ENCODE assay signal across 3 fruit fly cellular contexts in genomic region chr3L:19670492-19670891, dm6.
TF ChIP-seq lines count a peak whose summit lies in the region.

No protein-coding gene starts in this region.

- TF ChIP-seq CTCF in whole organism, embryonic (GFP tag; optimal IDR thresholded peaks at IDR 0.05; lab: Kevin White, UChicago), result no peak

TF ChIP-seq in whole organism, embryonic, 481 proteins besides CTCF, POLR2A, EP300 and RAD21 (continues in another document):
- peak; percentile 11 for TF ChIP-seq sd (tag; optimal IDR thresholded peaks at IDR 0.05; lab: Kevin White, UChicago)
- TF ChIP-seq CG7987 (GFP tag; optimal IDR thresholded peaks at IDR 0.05; lab: Kevin White, UChicago), result no peak
- TF ChIP-seq Atf6 (GFP tag; IDR thresholded peaks at IDR 0.05; lab: Robert Waterston, UW), result no peak
- no peak for TF ChIP-seq CG9797 (GFP tag; optimal IDR thresholded peaks at IDR 0.05; lab: Kevin White, UChicago)
- no peak for TF ChIP-seq pan (optimal IDR thresholded peaks at IDR 0.05; lab: Kevin White, UChicago)
- no peak for TF ChIP-seq pan (GFP tag; optimal IDR thresholded peaks at IDR 0.05 in 1 of 2, IDR thresholded peaks at IDR 0.05 in 1 of 2)
- TF ChIP-seq Max (GFP tag; optimal IDR thresholded peaks at IDR 0.05; lab: Kevin White, UChicago), result no peak
- no peak for TF ChIP-seq CG8359 (GFP tag; optimal IDR thresholded peaks at IDR 0.05; lab: Kevin White, UChicago; ENCODE audit: borderline replicate concordance)
- peak; percentile 35 for TF ChIP-seq dmrt11E (tag; optimal IDR thresholded peaks at IDR 0.05; lab: Kevin White, UChicago)
- peak; percentile 51 for TF ChIP-seq CG8388 (GFP tag; optimal IDR thresholded peaks at IDR 0.05; lab: Kevin White, UChicago)
- TF ChIP-seq nmo (GFP tag; optimal IDR thresholded peaks at IDR 0.05; lab: Kevin White, UChicago), result peak; percentile 49
- TF ChIP-seq CG3726 (GFP tag; IDR thresholded peaks at IDR 0.05; lab: Robert Waterston, UW), result no peak
- TF ChIP-seq dm (GFP tag; optimal IDR thresholded peaks at IDR 0.05; lab: Kevin White, UChicago), result no peak
- TF ChIP-seq CG4404 (GFP tag; IDR thresholded peaks at IDR 0.05; lab: Robert Waterston, UW), result no peak
- no peak for TF ChIP-seq zf30C (GFP tag; optimal IDR thresholded peaks at IDR 0.05; lab: Kevin White, UChicago)
- TF ChIP-seq lbe (GFP tag; optimal IDR thresholded peaks at IDR 0.05; lab: Kevin White, UChicago), result no peak
- peak; percentile 9 for TF ChIP-seq CG12942 (GFP tag; optimal IDR thresholded peaks at IDR 0.05; lab: Kevin White, UChicago)
- peak in 1 of 2 experiments; percentile 38 for TF ChIP-seq Hr51 (GFP tag; optimal IDR thresholded peaks at IDR 0.05; lab: Kevin White, UChicago)
- TF ChIP-seq Dip3 (GFP tag; optimal IDR thresholded peaks at IDR 0.05; lab: Kevin White, UChicago), result no peak
- TF ChIP-seq D (optimal IDR thresholded peaks at IDR 0.05; lab: Kevin White, UChicago), result no peak
- peak; percentile 53 for TF ChIP-seq D (GFP tag; optimal IDR thresholded peaks at IDR 0.05; lab: Kevin White, UChicago)
- peak; percentile 35 for TF ChIP-seq CG15601 (tag; optimal IDR thresholded peaks at IDR 0.05; lab: Kevin White, UChicago)
- TF ChIP-seq CG34376 (GFP tag; optimal IDR thresholded peaks at IDR 0.05; lab: Kevin White, UChicago), result no peak
- 0 out of 2 replicates have a peak, but pooled peaks have one; percentile 13 for TF ChIP-seq Lim3 (GFP tag; IDR thresholded peaks at IDR 0.05; lab: Robert Waterston, UW)
- peak; percentile 40 for TF ChIP-seq phol (tag; optimal IDR thresholded peaks at IDR 0.05; lab: Kevin White, UChicago)
- 0 out of 3 replicates have a peak, but pooled peaks have one; percentile 21 for TF ChIP-seq dysf (GFP tag; IDR thresholded peaks at IDR 0.05; lab: Robert Waterston, UW)
- TF ChIP-seq CG6175 (GFP tag; IDR thresholded peaks at IDR 0.05; lab: Robert Waterston, UW), result no peak
- no peak for TF ChIP-seq Dp (GFP tag; optimal IDR thresholded peaks at IDR 0.05; lab: Kevin White, UChicago)
- peak; percentile 60 for TF ChIP-seq Sox102F (GFP tag; optimal IDR thresholded peaks at IDR 0.05; lab: Kevin White, UChicago)
- peak; percentile 43 for TF ChIP-seq CG4424 (GFP tag; optimal IDR thresholded peaks at IDR 0.05; lab: Kevin White, UChicago)

TF ChIP-seq in whole organism, prepupa, 60 proteins besides CTCF, POLR2A, EP300 and RAD21:
- TF ChIP-seq CG3919 (GFP tag; optimal IDR thresholded peaks at IDR 0.05; lab: Kevin White, UChicago) (peak; percentile 9), Hr4 (GFP tag; optimal IDR thresholded peaks at IDR 0.05; lab: Kevin White, UChicago) (no peak), Eip78C (GFP tag; lab: Kevin White, UChicago) (peak; percentile 19), lz (GFP tag; optimal IDR thresholded peaks at IDR 0.05; lab: Kevin White, UChicago) (no peak), Hr39 (GFP tag; optimal IDR thresholded peaks at IDR 0.05; lab: Kevin White, UChicago) (no peak), Met (GFP tag; optimal IDR thresholded peaks at IDR 0.05; lab: Kevin White, UChicago) (no peak), Ets96B (tag; optimal IDR thresholded peaks at IDR 0.05; lab: Kevin White, UChicago) (peak; percentile 0), CG3032 (tag; optimal IDR thresholded peaks at IDR 0.05; lab: Kevin White, UChicago) (peak; percentile 2), Hr38 (GFP tag; optimal IDR thresholded peaks at IDR 0.05; lab: Kevin White, UChicago) (no peak)

TF ChIP-seq in whole organism, pupa, 21 proteins besides CTCF, POLR2A, EP300 and RAD21:
- peak; percentile 9 for TF ChIP-seq CG8159 (tag; optimal IDR thresholded peaks at IDR 0.05; lab: Kevin White, UChicago)
- TF ChIP-seq CG9948 (tag; optimal IDR thresholded peaks at IDR 0.05; lab: Kevin White, UChicago), result no peak
- TF ChIP-seq CG14655 (GFP tag; optimal IDR thresholded peaks at IDR 0.05; lab: Kevin White, UChicago), result peak; percentile 9
- no peak for TF ChIP-seq rn (GFP tag; IDR thresholded peaks at IDR 0.05; lab: Robert Waterston, UW)
- TF ChIP-seq CG17806 (tag; optimal IDR thresholded peaks at IDR 0.05; lab: Kevin White, UChicago), result peak; percentile 3
- no peak for TF ChIP-seq CG10348 (GFP tag; IDR thresholded peaks at IDR 0.05; lab: Robert Waterston, UW)

Comparison
In these comparisons a context has a peak if more than half of its experiments do, and no peak if none do; other contexts are left out.
1. Of the 7 proteins assayed by ChIP-seq in both whole organism, embryonic and whole organism, prepupa: peak only in whole organism, embryonic: Blimp-1 and Sox102F; only in whole organism, prepupa: none; in both: none; in neither: 5.